Fruit fly (Drosophila melanogaster) whole organism, embryonic: ENCODE data around the gene eEF1delta.
A peak's percentile ranks its signal among the peaks of the same experiment; 100 is the strongest.

Experiments used
- ATbp ChIP-seq: fragments of 200-800 bp; sonication (Bioruptor generic); optimal IDR thresholded peaks from 2 replicates; lab custom pipeline; 2017; ENCODE audit warnings: missing biosample characterization, mild to moderate bottlenecking, missing genetic modification characterization, missing genetic modification reagents
- Awh ChIP-seq: fragments of 200-800 bp; sonication (Bioruptor generic); IDR thresholded peaks from 2 replicates; pipeline ENCODE4, ENCODE4 v1.3.6; 2022; ENCODE audit warnings: missing biosample characterization, missing genetic modification characterization
- B-H2 ChIP-seq: fragments of 200-800 bp; sonication (Bioruptor generic); optimal IDR thresholded peaks from 2 replicates; lab custom pipeline; 2018; ENCODE audit warnings: missing biosample characterization, mild to moderate bottlenecking, missing genetic modification characterization
- Bgb ChIP-seq: fragments of 200-800 bp; sonication (Bioruptor generic); IDR thresholded peaks from 2 replicates; pipeline ENCODE4 v1.3.6; 2022; ENCODE audit warnings: missing biosample characterization, missing genetic modification characterization; ENCODE audit not compliant: partially characterized antibody
- CG10431 ChIP-seq: fragments of 200-800 bp; sonication (Bioruptor generic); optimal IDR thresholded peaks from 3 replicates; lab custom pipeline; 2018; ENCODE audit warnings: missing biosample characterization, mild to moderate bottlenecking, missing genetic modification characterization
- CG10462 ChIP-seq: fragments of 200-800 bp; sonication (Bioruptor generic); optimal IDR thresholded peaks from 2 replicates; lab custom pipeline; 2016; ENCODE audit warnings: missing biosample characterization, missing genetic modification characterization
- CG10565 ChIP-seq: fragments of 200-800 bp; sonication (Bioruptor generic); optimal IDR thresholded peaks from 3 replicates; lab custom pipeline; 2016; ENCODE audit warnings: missing biosample characterization, mild to moderate bottlenecking, missing genetic modification characterization
- CG10959 ChIP-seq: fragments of 200-800 bp; sonication (Bioruptor generic); IDR thresholded peaks from 2 replicates; pipeline ENCODE4 v1.3.6; 2022; ENCODE audit warnings: missing biosample characterization, missing genetic modification characterization
- CG11695 ChIP-seq: fragments of 200-800 bp; sonication (Bioruptor generic); IDR thresholded peaks from 3 replicates; pipeline ENCODE4 v1.3.6; 2022; ENCODE audit warnings: missing biosample characterization, missing genetic modification characterization
- CG13287 ChIP-seq: fragments of 200-800 bp; sonication (Bioruptor generic); IDR thresholded peaks from 2 replicates; pipeline ENCODE4 v1.3.6; 2022; ENCODE audit warnings: missing biosample characterization, missing genetic modification characterization; ENCODE audit not compliant: partially characterized antibody
- CG16779 ChIP-seq: fragments of 200-800 bp; sonication (Bioruptor generic); IDR thresholded peaks from 2 replicates; pipeline ENCODE4 v1.3.6; 2022; ENCODE audit warnings: missing biosample characterization, missing genetic modification characterization
- CG16815 ChIP-seq: fragments of 200-800 bp; sonication (Bioruptor generic); optimal IDR thresholded peaks from 3 replicates; lab custom pipeline; 2017; ENCODE audit warnings: missing biosample characterization, mild to moderate bottlenecking, missing genetic modification characterization
- CG16863 ChIP-seq: fragments of 200-800 bp; sonication (Bioruptor generic); optimal IDR thresholded peaks from 3 replicates; lab custom pipeline; 2016; ENCODE audit warnings: missing biosample characterization, missing genetic modification characterization
- CG17829 ChIP-seq: fragments of 200-800 bp; optimal IDR thresholded peaks from 2 replicates; lab custom pipeline; 2019; ENCODE audit warnings: missing biosample characterization, mild to moderate bottlenecking, missing genetic modification characterization, moderate library complexity
- CG2116 ChIP-seq: fragments of 200-800 bp; sonication (Bioruptor generic); optimal IDR thresholded peaks from 3 replicates; lab custom pipeline; 2018; ENCODE audit warnings: missing biosample characterization, mild to moderate bottlenecking, missing genetic modification characterization
- CG31441 ChIP-seq: fragments of 200-800 bp; sonication (Bioruptor generic); IDR thresholded peaks from 2 replicates; pipeline ENCODE4 v1.3.6; 2022; ENCODE audit warnings: missing biosample characterization, missing genetic modification characterization
- CG43689 ChIP-seq: fragments of 200-800 bp; sonication (Bioruptor generic); IDR thresholded peaks from 2 replicates; pipeline ENCODE4 v1.3.6; 2022; ENCODE audit warnings: missing biosample characterization, missing genetic modification characterization
- CG5180 ChIP-seq: fragments of 200-800 bp; sonication (Bioruptor generic); optimal IDR thresholded peaks from 3 replicates; lab custom pipeline; 2017; ENCODE audit warnings: missing biosample characterization, missing genetic modification characterization, mild to moderate bottlenecking, moderate library complexity, missing genetic modification reagents
- CG5953 ChIP-seq: fragments of 200-800 bp; sonication (Bioruptor generic); IDR thresholded peaks from 2 replicates; pipeline ENCODE4 v1.3.6; 2022; ENCODE audit warnings: missing biosample characterization, missing genetic modification characterization
- CG8290 ChIP-seq, 3 experiments: fragments of 200-800 bp; sonication (Bioruptor generic); optimal IDR thresholded peaks; 2 replicates each; lab custom pipeline; 2016 to 2019; ENCODE audit warnings: missing biosample characterization in 3 of 3, missing genetic modification characterization in 3 of 3, mild to moderate bottlenecking in 2 of 3, moderate library complexity in 1 of 3
- CG8924 ChIP-seq: fragments of 200-800 bp; optimal IDR thresholded peaks from 3 replicates; lab custom pipeline; 2019; ENCODE audit warnings: missing biosample characterization, mild to moderate bottlenecking, missing genetic modification characterization, moderate library complexity
- CG9437 ChIP-seq: fragments of 200-800 bp; sonication (Bioruptor generic); optimal IDR thresholded peaks from 2 replicates; lab custom pipeline; 2018; ENCODE audit warnings: missing biosample characterization, mild to moderate bottlenecking, missing genetic modification characterization
- Dad ChIP-seq: fragments of 200-800 bp; sonication (Bioruptor generic); optimal IDR thresholded peaks from 3 replicates; lab custom pipeline; 2016; ENCODE audit warnings: missing biosample characterization, missing genetic modification characterization
- Dbx ChIP-seq: fragments of 200-800 bp; sonication (Bioruptor generic); IDR thresholded peaks from 3 replicates; pipeline ENCODE4 v1.3.6; 2022; ENCODE audit warnings: missing biosample characterization, missing genetic modification characterization
- Dfd ChIP-seq, 2 experiments: fragments of >200 bp; optimal IDR thresholded peaks; 2 replicates each; lab custom pipeline; 2017; ENCODE audit warnings: missing biosample characterization in 2 of 2, missing genetic modification characterization in 2 of 2
- Fer1 ChIP-seq: fragments of 200-800 bp; sonication (Bioruptor generic); optimal IDR thresholded peaks from 2 replicates; lab custom pipeline; 2017; ENCODE audit warnings: missing biosample characterization, mild to moderate bottlenecking, missing genetic modification characterization
- Fer2 ChIP-seq: fragments of 200-800 bp; sonication (Bioruptor generic); optimal IDR thresholded peaks from 2 replicates; lab custom pipeline; 2018; ENCODE audit warnings: missing biosample characterization, mild to moderate bottlenecking, missing genetic modification characterization, moderate library complexity
- Hmr ChIP-seq: fragments of 200-800 bp; sonication (Bioruptor generic); optimal IDR thresholded peaks from 3 replicates; lab custom pipeline; 2017; ENCODE audit warnings: mild to moderate bottlenecking, missing biosample characterization, missing genetic modification reagents, missing genetic modification characterization
- Jarid2 ChIP-seq: fragments of 200-800 bp; sonication (Bioruptor generic); optimal IDR thresholded peaks from 3 replicates; lab custom pipeline; 2017; ENCODE audit warnings: mild to moderate bottlenecking, missing biosample characterization, missing genetic modification reagents, missing genetic modification characterization
- NFAT ChIP-seq: fragments of 200-800 bp; sonication (Bioruptor generic); IDR thresholded peaks from 2 replicates; pipeline ENCODE4 v1.3.6; 2022; ENCODE audit warnings: missing biosample characterization, missing genetic modification characterization
- Oli ChIP-seq: fragments of 200-800 bp; sonication (Bioruptor generic); optimal IDR thresholded peaks from 2 replicates; lab custom pipeline; 2018; ENCODE audit warnings: missing biosample characterization, mild to moderate bottlenecking, missing genetic modification characterization, moderate library complexity
- Trl ChIP-seq, 3 experiments: fragments of >200 bp in 2 of 3; fragments of 200-800 bp in 1 of 3; sonication (Bioruptor generic) in 1 of 3; optimal IDR thresholded peaks; 2 replicates in 1 of 3; 3 replicates in 2 of 3; lab custom pipeline; 2016 to 2017; ENCODE audit warnings: missing biosample characterization in 1 of 3, missing genetic modification characterization in 1 of 3
- ab ChIP-seq: fragments of 200-800 bp; sonication (Bioruptor generic); optimal IDR thresholded peaks from 2 replicates; lab custom pipeline; 2016; ENCODE audit warnings: missing biosample characterization, missing genetic modification characterization
- bbx ChIP-seq: fragments of 200-800 bp; sonication (Bioruptor generic); IDR thresholded peaks from 2 replicates; pipeline ENCODE4 v1.3.6; 2022; ENCODE audit warnings: missing biosample characterization, missing genetic modification characterization; ENCODE audit not compliant: partially characterized antibody
- bowl ChIP-seq: fragments of 200-800 bp; sonication (Bioruptor generic); IDR thresholded peaks from 2 replicates; pipeline ENCODE4 v1.3.6; 2022; ENCODE audit warnings: missing biosample characterization, missing genetic modification characterization
- crc ChIP-seq: fragments of 200-800 bp; sonication (Bioruptor generic); optimal IDR thresholded peaks from 2 replicates; lab custom pipeline; 2016; ENCODE audit warnings: missing biosample characterization, missing genetic modification characterization
- croc ChIP-seq: fragments of 200-800 bp; sonication (Bioruptor generic); conservative IDR thresholded peaks from 3 replicates; pipeline ENCODE4 v1.3.6; 2022; ENCODE audit warnings: missing biosample characterization, missing genetic modification characterization
- dimm ChIP-seq: fragments of 200-800 bp; sonication (Bioruptor generic); IDR thresholded peaks from 2 replicates; pipeline ENCODE4 v1.3.6; 2022; ENCODE audit warnings: missing biosample characterization, missing genetic modification characterization
- fd3F ChIP-seq: fragments of 200-800 bp; sonication (Bioruptor generic); optimal IDR thresholded peaks from 2 replicates; lab custom pipeline; 2018; ENCODE audit warnings: missing biosample characterization, mild to moderate bottlenecking, missing genetic modification characterization, moderate library complexity
- fru ChIP-seq: fragments of >200 bp; optimal IDR thresholded peaks from 2 replicates; lab custom pipeline; 2017
- gt ChIP-seq: fragments of 200-800 bp; sonication (Bioruptor generic); IDR thresholded peaks from 2 replicates; pipeline ENCODE4 v1.3.6; 2022; ENCODE audit warnings: missing biosample characterization, missing genetic modification characterization
- jing ChIP-seq: fragments of 200-800 bp; sonication (Bioruptor generic); optimal IDR thresholded peaks from 2 replicates; lab custom pipeline; 2018; ENCODE audit warnings: missing biosample characterization, mild to moderate bottlenecking, missing genetic modification characterization
- knrl ChIP-seq: fragments of 200-800 bp; sonication (Bioruptor generic); IDR thresholded peaks from 3 replicates; pipeline ENCODE4 v1.3.6; 2022; ENCODE audit warnings: missing biosample characterization, missing genetic modification characterization; ENCODE audit not compliant: partially characterized antibody
- maf-S ChIP-seq: fragments of 200-800 bp; sonication (Bioruptor generic); optimal IDR thresholded peaks from 2 replicates; lab custom pipeline; 2016; ENCODE audit warnings: missing biosample characterization, missing genetic modification characterization
- nmo ChIP-seq: fragments of 200-800 bp; sonication (Bioruptor generic); optimal IDR thresholded peaks from 2 replicates; lab custom pipeline; 2018; ENCODE audit warnings: missing biosample characterization, mild to moderate bottlenecking, missing genetic modification characterization, moderate library complexity
- nom ChIP-seq: fragments of 200-800 bp; sonication (Bioruptor generic); optimal IDR thresholded peaks from 2 replicates; lab custom pipeline; 2017; ENCODE audit warnings: missing biosample characterization, missing genetic modification characterization, mild to moderate bottlenecking, moderate library complexity, missing genetic modification reagents
- org-1 ChIP-seq: fragments of 200-800 bp; sonication (Bioruptor generic); optimal IDR thresholded peaks from 2 replicates; lab custom pipeline; 2017; ENCODE audit warnings: missing biosample characterization, missing genetic modification characterization
- pita ChIP-seq: fragments of 200-800 bp; sonication (Bioruptor generic); optimal IDR thresholded peaks from 2 replicates; lab custom pipeline; 2017; ENCODE audit warnings: missing biosample characterization, mild to moderate bottlenecking, missing genetic modification characterization
- scrt ChIP-seq: fragments of 200-800 bp; sonication (Bioruptor generic); optimal IDR thresholded peaks from 2 replicates; lab custom pipeline; 2018; ENCODE audit warnings: missing biosample characterization, mild to moderate bottlenecking, missing genetic modification characterization, moderate library complexity
- tap ChIP-seq: fragments of 200-800 bp; optimal IDR thresholded peaks from 3 replicates; lab custom pipeline; 2019; ENCODE audit warnings: missing biosample characterization, mild to moderate bottlenecking, missing genetic modification characterization, moderate library complexity
- trh ChIP-seq: fragments of 200-800 bp; sonication (Bioruptor generic); optimal IDR thresholded peaks from 2 replicates; lab custom pipeline; 2016; ENCODE audit warnings: missing biosample characterization, missing genetic modification characterization

eEF1delta gene

dm6 chr2L:10231092-10231494 is 1.2 kb upstream of the eEF1delta start (continued):
- TF ChIP-seq ATbp (GFP tag; lab: Kevin White, UChicago) = no peak
- TF ChIP-seq Awh = no peak
- TF ChIP-seq jing (GFP tag; lab: Kevin White, UChicago) = no peak
- TF ChIP-seq CG16863 (GFP tag; lab: Kevin White, UChicago) = no peak
- no peak for TF ChIP-seq CG10431 (GFP tag; lab: Kevin White, UChicago)
- TF ChIP-seq CG8924 (tag; lab: Kevin White, UChicago) = peak; percentile 44
- TF ChIP-seq gt (GFP tag; lab: Robert Waterston, UW) = no peak
- TF ChIP-seq CG43689 = no peak
- no peak for TF ChIP-seq CG16779
- no peak for TF ChIP-seq CG16815 (GFP tag; lab: Kevin White, UChicago)
- TF ChIP-seq CG10565 (GFP tag; lab: Kevin White, UChicago) = no peak
- TF ChIP-seq CG2116 (GFP tag; lab: Kevin White, UChicago) = no peak
- no peak for TF ChIP-seq ab (GFP tag; lab: Kevin White, UChicago)
- TF ChIP-seq Jarid2 (GFP tag; lab: Kevin White, UChicago) = no peak
- no peak for TF ChIP-seq CG9437 (GFP tag; lab: Kevin White, UChicago)
- no peak for TF ChIP-seq nom (GFP tag; lab: Kevin White, UChicago)
- TF ChIP-seq org-1 (GFP tag; lab: Kevin White, UChicago) = no peak
- peak; percentile 18 for TF ChIP-seq CG5180 (GFP tag; lab: Kevin White, UChicago)
- TF ChIP-seq NFAT (GFP tag; lab: Robert Waterston, UW) = no peak
- TF ChIP-seq bbx = no peak
- TF ChIP-seq bowl (GFP tag; lab: Robert Waterston, UW) = no peak
- peak in 1 of 2 experiments; percentile 7 for TF ChIP-seq Trl (optimal IDR thresholded peaks at IDR 0.05; lab: Kevin White, UChicago)
- TF ChIP-seq Trl (GFP tag; optimal IDR thresholded peaks at IDR 0.05; lab: Kevin White, UChicago) = peak; percentile 35
- TF ChIP-seq CG31441 = no peak
- TF ChIP-seq CG5953 (GFP tag; lab: Robert Waterston, UW) = no peak
- no peak for TF ChIP-seq scrt (GFP tag; lab: Kevin White, UChicago)
- no peak for TF ChIP-seq dimm (GFP tag; lab: Robert Waterston, UW)
- TF ChIP-seq pita (GFP tag; lab: Kevin White, UChicago) = no peak
- TF ChIP-seq croc = no peak
- TF ChIP-seq Bgb = no peak
- TF ChIP-seq CG11695 (GFP tag; lab: Robert Waterston, UW) = 0 out of 3 replicates have a peak, but pooled peaks have one; percentile 39
- no peak for TF ChIP-seq tap (tag; lab: Kevin White, UChicago)
- peak; percentile 31 for TF ChIP-seq Fer1 (GFP tag; lab: Kevin White, UChicago)
- no peak for TF ChIP-seq crc (GFP tag; lab: Kevin White, UChicago)
- TF ChIP-seq fru (lab: Kevin White, UChicago) = no peak
- TF ChIP-seq CG10959 (GFP tag; lab: Robert Waterston, UW) = no peak
- no peak for TF ChIP-seq trh (GFP tag; lab: Kevin White, UChicago)
- TF ChIP-seq nmo = no peak
- TF ChIP-seq fd3F = no peak
- TF ChIP-seq B-H2 (GFP tag; lab: Kevin White, UChicago) = no peak
- no peak for TF ChIP-seq Hmr (GFP tag; lab: Kevin White, UChicago)
- TF ChIP-seq CG13287 (GFP tag; lab: Robert Waterston, UW) = no peak
- no peak for TF ChIP-seq Fer2 (tag; lab: Kevin White, UChicago)
- TF ChIP-seq Dbx (GFP tag; lab: Robert Waterston, UW) = 0 out of 3 replicates have a peak, but pooled peaks have one; percentile 51
- TF ChIP-seq maf-S (GFP tag; lab: Kevin White, UChicago) = no peak
- no peak for TF ChIP-seq CG10462
- no peak for TF ChIP-seq knrl
- TF ChIP-seq CG8290 (GFP tag; optimal IDR thresholded peaks at IDR 0.05; lab: Kevin White, UChicago) = no peak
- peak in 1 of 2 experiments; percentile 57 for TF ChIP-seq CG8290 (tag; optimal IDR thresholded peaks at IDR 0.05; lab: Kevin White, UChicago)
- TF ChIP-seq Dad (GFP tag; lab: Kevin White, UChicago) = no peak
- TF ChIP-seq Dfd (GFP tag; optimal IDR thresholded peaks at IDR 0.05; lab: Kevin White, UChicago) = no peak
- no peak for TF ChIP-seq Oli (tag; lab: Kevin White, UChicago)
- TF ChIP-seq CG17829 (tag; lab: Kevin White, UChicago) = no peak
